Worm (Caenorhabditis elegans) whole organism, L4/young adult: ENCODE measurements around the gene slc-17.5.

Experiments used
- W03F9.2 ChIP-seq: fragments of 150-350 bp; optimal IDR thresholded peaks from 2 replicates; lab custom pipeline; 2014; ENCODE audit warnings: missing biosample characterization, missing genetic modification characterization
- dao-5 ChIP-seq: sonication (generic microtip); optimal IDR thresholded peaks from 2 replicates; lab custom pipeline; 2016; ENCODE audit warnings: missing genotype, missing genetic modification characterization, moderate library complexity, missing compliant biosample characterization
- him-1 ChIP-seq: sonication (generic microtip); optimal IDR thresholded peaks from 2 replicates; lab custom pipeline; 2016; ENCODE audit warnings: missing genotype, missing genetic modification reagents, missing genetic modification characterization, missing compliant biosample characterization

DNA sequence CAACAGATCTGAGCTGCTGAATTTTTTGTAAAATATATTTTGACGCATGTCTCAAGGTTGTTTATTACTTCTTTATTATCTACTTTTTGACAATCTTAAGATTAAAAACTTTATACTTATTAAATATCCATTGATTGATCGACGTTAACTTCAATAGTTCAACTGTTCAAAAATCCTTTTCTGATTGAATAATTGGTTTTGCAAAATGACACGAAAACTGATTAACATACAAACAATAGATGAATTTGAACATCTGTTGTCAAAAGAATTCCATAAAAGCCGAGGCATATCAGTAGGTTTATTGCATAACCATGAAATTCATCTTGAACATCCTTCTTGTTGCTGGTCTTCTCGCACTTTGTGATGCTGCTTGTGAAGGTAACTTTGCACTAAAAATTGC is 26.5 kb upstream of the slc-17.5 start, which contains the start of gene W02D7.12:
- TF ChIP-seq W03F9.2 (tag; lab: Kevin White, UChicago) (no peak), dao-5 (tag; lab: Kevin White, UChicago) (no peak), him-1 (tag; lab: Kevin White, UChicago) (no peak)
